Worm (Caenorhabditis elegans) whole organism, early embryonic: ENCODE results near the gene chil-8.

Source experiments
- B0310.2 ChIP-seq: sonication (generic microtip); optimal IDR thresholded peaks from 2 replicates; lab custom pipeline; 2016; ENCODE audit warnings: mild to moderate bottlenecking, missing genetic modification characterization, missing compliant biosample characterization
- F13C5.2 ChIP-seq: sonication (generic microtip); optimal IDR thresholded peaks from 2 replicates; lab custom pipeline; 2017; ENCODE audit warnings: mild to moderate bottlenecking, missing genetic modification characterization, inconsistent platforms, missing compliant biosample characterization
- aly-1 ChIP-seq: sonication (generic microtip); optimal IDR thresholded peaks from 2 replicates; lab custom pipeline; 2016; ENCODE audit warnings: missing genetic modification characterization, missing compliant biosample characterization
- ama-1 ChIP-seq: fragments of 150-350 bp; optimal IDR thresholded peaks from 2 replicates; lab custom pipeline; 2014
- ceh-13 ChIP-seq: fragments of 200-800 bp; sonication (Bioruptor generic); optimal IDR thresholded peaks from 2 replicates; lab custom pipeline; 2018; ENCODE audit warnings: mild to moderate bottlenecking, missing genetic modification characterization, missing compliant biosample characterization
- ceh-36 ChIP-seq: sonication (generic microtip); optimal IDR thresholded peaks from 2 replicates; lab custom pipeline; 2016; ENCODE audit warnings: missing genetic modification characterization, inconsistent platforms, missing compliant biosample characterization
- ets-7 ChIP-seq: sonication (generic microtip); optimal IDR thresholded peaks from 2 replicates; lab custom pipeline; 2016; ENCODE audit warnings: missing genotype, missing genetic modification characterization, missing compliant biosample characterization
- flt-1 ChIP-seq: fragments of 200-800 bp; sonication (Bioruptor generic); IDR thresholded peaks from 2 replicates; pipeline ENCODE4 v1.3.6; 2022; ENCODE audit warnings: missing genetic modification characterization, missing compliant biosample characterization
- hmbx-1 ChIP-seq: sonication (generic microtip); optimal IDR thresholded peaks from 2 replicates; lab custom pipeline; 2016; ENCODE audit warnings: mild to moderate bottlenecking, missing genetic modification characterization, missing compliant biosample characterization
- hmg-4 ChIP-seq: fragments of 200-800 bp; sonication (Bioruptor generic); optimal IDR thresholded peaks from 2 replicates; lab custom pipeline; 2018; ENCODE audit warnings: mild to moderate bottlenecking, missing genetic modification characterization, missing compliant biosample characterization
- hnd-1 ChIP-seq: sonication (generic microtip); optimal IDR thresholded peaks from 2 replicates; lab custom pipeline; 2016; ENCODE audit warnings: missing genetic modification characterization, missing compliant biosample characterization
- pes-1 ChIP-seq: fragments of 200-800 bp; sonication (Bioruptor generic); IDR thresholded peaks from 2 replicates; pipeline ENCODE4 v1.3.6; 2022; ENCODE audit warnings: missing genetic modification reagents, missing genetic modification characterization, missing compliant biosample characterization
- scrt-1 ChIP-seq: fragments of 200-800 bp; sonication (Bioruptor generic); IDR thresholded peaks from 2 replicates; pipeline ENCODE4 v1.3.6; 2022; ENCODE audit warnings: missing genetic modification characterization, missing compliant biosample characterization
- sea-1 ChIP-seq: fragments of 200-800 bp; sonication (Bioruptor generic); conservative IDR thresholded peaks from 2 replicates; pipeline ENCODE4 v1.3.6; 2022; ENCODE audit warnings: missing genetic modification characterization, missing compliant biosample characterization
- tbx-11 ChIP-seq: fragments of 200-800 bp; sonication (Bioruptor generic); IDR thresholded peaks from 2 replicates; pipeline ENCODE4 v1.3.6; 2022; ENCODE audit warnings: missing genetic modification characterization, missing compliant biosample characterization
- tbx-37 ChIP-seq: fragments of 200-800 bp; sonication (Bioruptor generic); conservative IDR thresholded peaks from 2 replicates; pipeline ENCODE4 v1.3.6; 2022; ENCODE audit warnings: missing genetic modification reagents, missing genetic modification characterization, missing compliant biosample characterization
- tra-4 ChIP-seq: sonication (generic microtip); optimal IDR thresholded peaks from 2 replicates; lab custom pipeline; 2017; ENCODE audit warnings: missing genetic modification characterization, missing compliant biosample characterization

The chil-8 gene

DNA sequence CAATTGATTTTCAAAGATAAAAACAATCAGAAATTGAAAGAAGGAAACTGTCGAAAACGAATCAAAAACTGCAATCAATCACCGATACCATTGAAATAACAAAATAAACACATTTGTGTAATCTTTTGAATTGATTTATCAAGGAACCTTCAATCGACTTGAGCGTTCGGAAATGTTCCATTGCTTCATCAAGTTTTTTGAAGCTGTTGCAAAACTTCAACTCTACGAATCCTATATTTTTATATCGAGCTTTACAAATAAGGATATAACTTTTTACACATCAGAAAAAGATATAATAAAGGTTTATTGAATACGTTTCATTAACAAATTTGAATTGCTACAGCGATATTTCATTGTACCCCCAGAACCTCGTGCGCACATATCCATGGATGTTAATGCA lies at the start of gene chil-8:
Gene chil-8, minus strand, starts transcription at position 101 of the 400 bp plus-strand sequence.
- TF ChIP-seq scrt-1 (no peak), aly-1 (tag; lab: Kevin White, UChicago) (no peak), hmbx-1 (tag; lab: Kevin White, UChicago) (no peak), ceh-13 (no peak), tbx-37 (GFP tag; lab: Robert Waterston, UW) (no peak), F13C5.2 (no peak)

DNA sequence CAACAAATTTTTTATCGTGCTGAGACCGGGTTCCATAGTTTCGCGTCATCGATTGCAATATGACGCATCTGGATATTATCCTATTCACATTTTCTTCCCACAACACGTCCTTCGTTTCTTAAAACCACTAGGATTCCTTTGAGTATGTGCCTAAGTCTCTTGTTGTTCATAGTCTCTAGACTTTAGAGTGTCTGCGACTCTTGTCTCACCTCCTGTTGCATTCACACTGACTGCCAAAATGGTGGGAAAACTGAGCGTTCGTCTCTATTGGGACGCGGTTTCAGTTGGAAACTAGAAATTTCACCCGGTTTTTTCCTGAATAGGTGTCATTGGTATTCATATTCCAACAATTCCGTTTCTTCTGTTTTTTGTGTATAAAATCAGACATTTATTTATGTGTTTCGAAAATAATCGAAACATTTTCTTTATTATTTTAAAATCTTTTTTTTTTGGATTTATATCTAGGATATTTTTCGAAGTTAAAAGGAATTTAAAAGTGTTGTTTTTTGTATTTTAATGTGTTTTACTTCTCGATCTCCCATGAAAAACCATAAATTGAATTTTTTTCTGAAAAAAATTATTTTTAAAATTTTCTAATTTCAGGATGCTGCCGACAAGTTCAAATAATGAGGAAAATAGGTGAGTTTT lies 48.9 kb upstream of the chil-8 start, which contains the start of gene C05C10.2:
Gene C05C10.2, plus strand, starts transcription at position 598 of the 648 bp plus-strand sequence.
- TF ChIP-seq scrt-1 (no peak), aly-1 (tag; lab: Kevin White, UChicago) (no peak), sea-1 (GFP tag; lab: Robert Waterston, UW) (no peak), pes-1 (no peak), F13C5.2 (no peak), tra-4 (no peak), tbx-11 (GFP tag; lab: Robert Waterston, UW) (no peak), tbx-37 (GFP tag; lab: Robert Waterston, UW) (no peak), ama-1 (lab: Kevin White, UChicago) (no peak), hmg-4 (GFP tag; lab: Kevin White, UChicago) (no peak), ceh-13 (no peak), flt-1 (GFP tag; lab: Robert Waterston, UW) (no peak), ceh-36 (tag; lab: Kevin White, UChicago) (no peak), ets-7 (no peak), hmbx-1 (tag; lab: Kevin White, UChicago) (no peak)

DNA sequence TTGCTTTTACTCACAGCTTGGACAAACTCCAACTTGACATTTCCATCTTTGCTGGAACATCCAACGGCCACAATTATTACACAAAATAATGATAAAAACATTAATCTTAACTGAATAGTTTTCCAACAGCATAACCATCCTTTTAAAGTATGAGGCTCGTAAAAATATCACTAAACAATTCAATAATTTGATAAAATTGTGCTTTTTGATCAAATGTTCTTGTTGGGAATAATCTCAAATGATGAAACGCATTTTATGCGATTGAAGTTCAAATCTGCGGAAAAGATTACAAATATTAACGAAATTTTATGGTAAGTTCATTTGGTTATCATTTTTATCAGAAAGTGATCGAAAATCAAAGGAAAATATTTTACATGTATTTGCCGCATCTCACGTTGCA lies 47.6 kb upstream of the chil-8 start, which contains the start of gene pho-10:
Gene pho-10, minus strand, starts transcription at position 101 of the 400 bp plus-strand sequence.
- TF ChIP-seq flt-1 (GFP tag; lab: Robert Waterston, UW) (no peak), sea-1 (GFP tag; lab: Robert Waterston, UW) (no peak), hmg-4 (GFP tag; lab: Kevin White, UChicago) (no peak), ceh-36 (tag; lab: Kevin White, UChicago) (no peak), aly-1 (tag; lab: Kevin White, UChicago) (no peak), scrt-1 (no peak), B0310.2 (tag; lab: Kevin White, UChicago) (no peak), ama-1 (lab: Kevin White, UChicago) (no peak), tbx-37 (GFP tag; lab: Robert Waterston, UW) (no peak), F13C5.2 (no peak), hnd-1 (no peak), tbx-11 (GFP tag; lab: Robert Waterston, UW) (no peak), tra-4 (no peak), ceh-13 (no peak), hmbx-1 (tag; lab: Kevin White, UChicago) (no peak), ets-7 (no peak), pes-1 (no peak)

DNA sequence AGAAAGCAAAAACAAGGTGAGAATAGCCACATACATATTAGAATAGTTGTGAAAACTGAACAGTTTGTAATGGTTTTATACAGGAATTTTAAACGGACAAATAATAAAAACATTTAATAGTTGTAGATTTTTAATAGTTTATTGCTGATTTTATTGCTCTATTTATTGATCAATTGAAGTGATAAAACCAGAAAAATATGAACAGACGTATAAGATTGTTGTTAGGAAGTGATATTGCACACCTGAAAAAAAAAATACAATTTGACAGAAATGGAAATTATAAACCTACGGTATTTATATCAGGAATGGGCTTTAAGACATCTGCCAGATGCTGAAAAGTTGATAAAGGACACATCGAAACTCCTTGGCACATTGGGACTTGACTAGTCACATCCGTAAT lies 45.0 kb upstream of the chil-8 start, which contains the start of gene C05C10.8:
Gene C05C10.8, minus strand, starts transcription at position 101 of the 400 bp plus-strand sequence.
- TF ChIP-seq hnd-1, result no peak
- no peak for TF ChIP-seq ama-1 (lab: Kevin White, UChicago)
- no peak for TF ChIP-seq tbx-37 (GFP tag; lab: Robert Waterston, UW)
- no peak for TF ChIP-seq flt-1 (GFP tag; lab: Robert Waterston, UW)
- no peak for TF ChIP-seq ceh-36 (tag; lab: Kevin White, UChicago)
- TF ChIP-seq sea-1 (GFP tag; lab: Robert Waterston, UW), result no peak
- no peak for TF ChIP-seq scrt-1
- TF ChIP-seq pes-1, result no peak
- TF ChIP-seq ceh-13, result no peak

DNA sequence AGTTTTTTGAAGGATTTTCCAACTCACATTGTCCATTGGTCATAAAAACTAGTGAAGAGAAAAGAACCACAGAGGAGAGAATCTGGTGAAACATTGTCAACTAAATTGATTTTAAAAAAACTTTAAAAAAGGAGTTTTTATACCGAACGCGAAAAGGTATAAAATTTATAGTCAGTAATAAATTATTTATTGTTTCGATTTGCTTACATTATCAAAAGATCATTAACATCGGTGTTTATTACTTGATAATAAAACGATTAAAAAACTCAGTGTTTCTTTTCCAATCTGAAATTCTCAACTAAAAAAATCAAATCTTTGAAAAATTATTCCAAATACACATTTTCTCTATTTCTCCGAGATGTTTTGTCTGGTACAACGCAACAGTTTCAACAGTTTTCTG lies 43.3 kb upstream of the chil-8 start, which contains the start of gene F26C11.4:
Gene F26C11.4, minus strand, starts transcription at position 101 of the 400 bp plus-strand sequence.
- no peak for TF ChIP-seq aly-1 (tag; lab: Kevin White, UChicago)
- TF ChIP-seq tbx-11 (GFP tag; lab: Robert Waterston, UW), result no peak
- no peak for TF ChIP-seq flt-1 (GFP tag; lab: Robert Waterston, UW)
- no peak for TF ChIP-seq sea-1 (GFP tag; lab: Robert Waterston, UW)

DNA sequence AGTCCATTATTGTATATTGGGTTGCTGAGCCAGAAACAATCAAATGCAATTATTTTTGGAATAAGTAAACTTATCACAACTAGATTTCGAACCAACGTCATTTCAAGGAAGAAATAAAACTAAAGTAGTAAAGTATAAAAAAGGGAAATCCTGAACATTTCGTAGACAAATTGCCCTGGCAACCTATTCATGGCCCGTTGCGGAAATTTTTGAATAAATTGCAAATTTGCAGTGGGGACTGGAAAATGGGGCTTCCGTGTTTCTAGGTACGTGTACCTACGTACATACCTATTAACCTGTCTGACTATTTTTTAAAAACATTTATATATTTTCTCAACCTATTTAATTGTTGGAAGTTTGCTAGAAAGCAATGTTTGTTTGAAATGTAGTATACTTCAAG lies 42.1 kb upstream of the chil-8 start, which contains the start of gene F26C11.3:
Gene F26C11.3, minus strand, starts transcription at position 101 of the 400 bp plus-strand sequence.
- TF ChIP-seq tbx-37 (GFP tag; lab: Robert Waterston, UW) (no peak), hmbx-1 (tag; lab: Kevin White, UChicago) (no peak), hnd-1 (no peak), sea-1 (GFP tag; lab: Robert Waterston, UW) (no peak), scrt-1 (no peak), ceh-13 (no peak), hmg-4 (GFP tag; lab: Kevin White, UChicago) (no peak), ets-7 (no peak), pes-1 (no peak), F13C5.2 (no peak), B0310.2 (tag; lab: Kevin White, UChicago) (no peak), tra-4 (no peak), tbx-11 (GFP tag; lab: Robert Waterston, UW) (no peak), ceh-36 (tag; lab: Kevin White, UChicago) (no peak)

DNA sequence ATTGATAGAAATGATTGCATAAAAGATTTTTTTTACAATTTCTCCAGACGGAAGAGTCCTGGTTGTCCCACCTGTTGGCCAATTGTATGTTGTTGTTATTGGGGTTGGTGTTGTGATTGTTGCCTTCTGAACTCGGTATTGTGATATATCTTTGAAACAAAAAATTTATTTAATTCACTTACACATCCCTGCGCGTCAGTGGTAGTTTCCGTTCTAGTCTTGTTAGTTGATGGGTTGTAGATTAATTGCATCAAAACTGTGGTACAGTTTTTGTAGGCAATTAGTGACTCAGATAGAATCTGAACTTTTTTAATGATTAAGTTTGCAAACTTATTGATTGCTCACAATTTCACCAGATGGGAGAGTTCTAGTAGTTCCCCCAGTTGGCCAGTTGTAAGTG lies 31.6 kb upstream of the chil-8 start:
- TF ChIP-seq scrt-1 (no peak), sea-1 (GFP tag; lab: Robert Waterston, UW) (no peak), B0310.2 (tag; lab: Kevin White, UChicago) (no peak), hmg-4 (GFP tag; lab: Kevin White, UChicago) (no peak), F13C5.2 (no peak), hmbx-1 (tag; lab: Kevin White, UChicago) (no peak), hnd-1 (no peak), tbx-11 (GFP tag; lab: Robert Waterston, UW) (no peak)

DNA sequence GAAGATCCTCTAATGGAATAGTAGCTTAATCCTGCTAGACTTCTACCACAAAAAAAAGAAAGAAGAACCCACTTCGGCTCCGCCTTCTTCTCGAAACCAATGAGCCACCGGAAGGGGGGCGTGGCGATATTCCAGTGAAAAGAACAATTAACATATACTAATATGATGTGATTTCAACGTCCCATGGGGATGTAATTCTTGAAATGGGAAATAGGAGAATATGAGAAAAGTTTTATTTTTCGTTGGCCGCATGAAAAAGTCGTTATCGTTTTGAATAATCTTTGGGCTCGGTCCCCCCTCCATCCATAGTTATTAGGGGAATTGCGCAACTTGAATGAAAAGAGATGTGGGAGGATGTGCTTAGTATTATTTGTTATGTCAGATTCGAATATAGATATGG lies 27.4 kb upstream of the chil-8 start, which contains the start of gene unc-4:
Gene unc-4, minus strand, starts transcription at position 101 of the 400 bp plus-strand sequence.
- no peak for TF ChIP-seq pes-1
- TF ChIP-seq ceh-13, result no peak
- TF ChIP-seq flt-1 (GFP tag; lab: Robert Waterston, UW), result no peak
- no peak for TF ChIP-seq ets-7
- TF ChIP-seq hmbx-1 (tag; lab: Kevin White, UChicago), result no peak
- TF ChIP-seq tbx-11 (GFP tag; lab: Robert Waterston, UW), result no peak
- TF ChIP-seq scrt-1, result no peak
- no peak for TF ChIP-seq tra-4
- TF ChIP-seq tbx-37 (GFP tag; lab: Robert Waterston, UW), result no peak
- no peak for TF ChIP-seq aly-1 (tag; lab: Kevin White, UChicago)
- no peak for TF ChIP-seq ama-1 (lab: Kevin White, UChicago)
